Fruit fly (Drosophila melanogaster): ENCODE data around the gene Lk6.

Lk6 gene

DNA sequence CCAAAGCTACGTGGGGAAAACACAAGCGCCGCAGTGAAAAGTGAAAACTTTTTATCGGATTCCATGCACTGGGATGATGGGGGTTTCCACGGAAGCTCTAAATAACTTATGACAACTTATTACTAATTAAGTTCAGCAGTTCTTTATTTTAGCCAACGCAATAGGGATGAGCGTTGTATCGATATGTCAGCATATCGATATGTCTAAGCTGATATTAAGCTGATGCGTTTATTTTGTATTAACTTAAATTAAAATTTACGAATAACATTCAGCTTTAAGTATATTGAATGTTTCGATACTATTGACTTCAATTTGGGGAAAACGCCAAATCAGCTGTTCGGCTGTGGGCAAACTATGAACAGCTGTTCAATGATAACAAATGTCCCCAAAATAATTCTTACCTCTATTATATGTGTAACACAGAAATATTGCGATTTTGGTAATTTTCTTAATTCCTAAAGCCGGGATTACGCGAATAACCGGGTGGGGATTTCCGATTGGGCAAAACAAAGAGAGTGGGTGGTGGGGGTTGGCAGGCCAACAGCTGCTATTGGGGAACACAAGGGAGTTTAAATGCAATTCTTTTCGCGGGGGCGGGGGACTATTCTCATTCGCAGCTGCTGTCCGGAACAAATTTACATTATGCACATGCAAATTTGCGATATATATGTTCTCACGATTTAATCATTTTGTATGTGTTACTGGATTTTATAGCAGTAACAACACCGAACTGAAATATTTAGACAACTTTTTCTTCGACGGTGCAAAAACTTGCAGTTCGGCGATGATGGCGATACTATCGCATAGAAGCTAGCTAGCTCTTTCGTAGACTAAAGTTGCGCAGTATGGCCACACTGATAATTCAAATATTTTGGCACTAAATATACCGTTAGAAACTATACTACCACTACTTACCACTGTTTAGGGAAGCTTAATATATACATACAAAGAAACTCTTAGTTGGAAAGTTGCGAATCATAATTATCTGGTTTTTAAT is 14.7 kb downstream of the Lk6 start, which contains the start of gene CG6923:
Gene CG6923, minus strand, starts transcription at position 733 of the 997 bp plus-strand sequence.
- TF ChIP-seq EcR (GFP tag; optimal IDR thresholded peaks at IDR 0.05) (no peak), psq (optimal IDR thresholded peaks at IDR 0.05) (no peak), usp (GFP tag; optimal IDR thresholded peaks at IDR 0.05) (no peak), CG8478 (optimal IDR thresholded peaks at IDR 0.05) (no peak), pan (optimal IDR thresholded peaks at IDR 0.05) (no peak), Dll (optimal IDR thresholded peaks at IDR 0.05) (no peak)

DNA sequence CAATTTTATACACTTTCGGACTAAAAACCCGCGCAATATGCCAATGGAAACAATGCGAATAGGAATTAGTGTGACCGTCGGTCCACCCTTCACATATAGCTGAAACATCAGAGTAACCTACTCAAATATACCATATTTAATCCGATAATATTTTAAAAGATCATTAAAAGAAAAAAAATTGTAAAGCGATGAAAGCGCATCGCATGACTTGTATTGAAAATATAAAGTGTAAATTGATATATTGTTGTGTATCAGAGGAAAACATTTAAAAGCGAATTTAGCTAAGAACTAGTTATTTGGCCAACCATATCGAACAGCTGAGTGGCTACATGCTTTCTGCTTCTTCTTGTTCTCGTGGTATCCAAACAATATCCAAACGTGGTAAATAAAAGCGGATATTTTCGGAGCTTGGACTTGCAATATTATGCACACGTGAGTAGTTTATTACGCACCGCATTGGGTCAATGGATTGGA is 22.5 kb downstream of the Lk6 start, which contains the start of the genes Blm and CG14722:
Gene Blm, minus strand, starts transcription at position 54 of the 474 bp plus-strand sequence.
Gene CG14722, plus strand, starts transcription at position 161 of the 474 bp plus-strand sequence.
- TF ChIP-seq usp (GFP tag; optimal IDR thresholded peaks at IDR 0.05) = no peak
- TF ChIP-seq CG8478 (optimal IDR thresholded peaks at IDR 0.05) = no peak
- TF ChIP-seq psq (optimal IDR thresholded peaks at IDR 0.05) = no peak
- no peak for TF ChIP-seq Dll (optimal IDR thresholded peaks at IDR 0.05)
- no peak for TF ChIP-seq EcR (GFP tag; optimal IDR thresholded peaks at IDR 0.05)
- no peak for TF ChIP-seq pan (optimal IDR thresholded peaks at IDR 0.05)

DNA sequence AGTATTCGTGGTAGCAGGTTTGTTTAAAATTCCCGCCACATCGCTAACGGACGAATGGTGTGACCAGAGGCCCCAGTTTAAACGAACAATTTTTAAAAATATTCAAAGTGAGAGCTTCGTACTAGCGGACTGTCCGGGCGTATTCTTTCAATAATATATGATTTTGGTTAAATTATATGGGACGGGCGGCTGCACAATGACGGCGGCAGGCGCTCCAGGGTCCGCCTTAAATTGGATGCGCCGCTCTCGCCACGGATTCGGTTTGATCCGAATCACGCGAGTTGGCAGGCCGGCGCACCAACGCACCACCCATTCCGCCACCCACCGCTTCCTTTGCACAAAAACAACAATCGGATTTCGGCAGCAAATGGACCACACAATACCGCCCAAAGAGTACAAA is 28.9 kb downstream of the Lk6 start, which contains the start of gene CG14721:
Gene CG14721, plus strand, starts transcription at position 111 of the 400 bp plus-strand sequence.
- no peak for TF ChIP-seq pan (optimal IDR thresholded peaks at IDR 0.05)
- TF ChIP-seq psq (optimal IDR thresholded peaks at IDR 0.05) = no peak
- TF ChIP-seq CG8478 (optimal IDR thresholded peaks at IDR 0.05) = no peak
- TF ChIP-seq EcR (GFP tag; optimal IDR thresholded peaks at IDR 0.05) = no peak
- no peak for TF ChIP-seq usp (GFP tag; optimal IDR thresholded peaks at IDR 0.05)
- TF ChIP-seq Dll (optimal IDR thresholded peaks at IDR 0.05) = no peak

DNA sequence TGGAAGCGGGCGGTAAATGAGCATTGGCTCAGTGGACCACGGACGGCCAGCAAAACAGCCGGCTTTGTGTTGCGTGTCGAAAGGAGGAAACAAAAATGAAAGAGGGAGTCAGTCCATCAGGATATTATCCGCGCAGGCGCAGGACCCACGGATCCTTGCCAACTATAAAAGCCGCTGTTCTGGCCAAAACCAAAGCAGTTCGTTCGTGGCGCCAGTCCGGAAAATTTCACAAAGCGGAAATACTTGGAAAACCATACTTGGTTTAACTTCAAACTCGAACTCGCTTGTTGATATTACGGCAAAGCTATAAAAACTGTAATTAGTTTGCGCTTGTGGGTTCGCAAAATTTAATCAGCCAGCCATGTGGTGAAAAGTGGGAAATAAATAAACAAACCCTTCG is 42.7 kb downstream of the Lk6 start, which contains the start of gene CG12594:
Gene CG12594, plus strand, starts transcription at position 142 of the 400 bp plus-strand sequence.
- TF ChIP-seq usp (GFP tag; optimal IDR thresholded peaks at IDR 0.05) = no peak
- no peak for TF ChIP-seq psq (optimal IDR thresholded peaks at IDR 0.05)
- no peak for TF ChIP-seq CG8478 (optimal IDR thresholded peaks at IDR 0.05)

DNA sequence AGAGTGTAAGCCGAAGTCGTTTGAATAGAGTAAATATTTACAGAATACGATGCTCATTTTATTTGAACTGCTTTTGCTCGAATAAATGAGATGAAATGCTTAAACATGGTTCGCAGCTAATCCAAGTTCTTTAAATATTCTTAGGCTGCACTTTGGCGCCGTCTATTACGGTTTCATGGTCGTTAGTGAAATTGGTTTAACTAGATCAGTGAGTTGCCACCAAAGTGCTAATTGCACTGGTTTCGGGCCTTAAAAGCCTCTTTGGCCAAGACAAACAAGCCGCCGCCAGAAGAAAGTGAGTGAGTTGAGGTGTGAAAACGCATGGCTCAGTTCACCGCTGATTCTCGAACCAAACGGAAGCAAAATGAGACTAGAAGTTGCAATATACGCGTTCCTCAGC is 52.9 kb downstream of the Lk6 start, which contains the start of gene CG14720:
Gene CG14720, plus strand, starts transcription at position 301 of the 400 bp plus-strand sequence.
- TF ChIP-seq usp (GFP tag; optimal IDR thresholded peaks at IDR 0.05) (no peak), EcR (GFP tag; optimal IDR thresholded peaks at IDR 0.05) (no peak), Dll (optimal IDR thresholded peaks at IDR 0.05) (no peak), psq (optimal IDR thresholded peaks at IDR 0.05) (no peak), CG8478 (optimal IDR thresholded peaks at IDR 0.05) (no peak), pan (optimal IDR thresholded peaks at IDR 0.05) (no peak)

DNA sequence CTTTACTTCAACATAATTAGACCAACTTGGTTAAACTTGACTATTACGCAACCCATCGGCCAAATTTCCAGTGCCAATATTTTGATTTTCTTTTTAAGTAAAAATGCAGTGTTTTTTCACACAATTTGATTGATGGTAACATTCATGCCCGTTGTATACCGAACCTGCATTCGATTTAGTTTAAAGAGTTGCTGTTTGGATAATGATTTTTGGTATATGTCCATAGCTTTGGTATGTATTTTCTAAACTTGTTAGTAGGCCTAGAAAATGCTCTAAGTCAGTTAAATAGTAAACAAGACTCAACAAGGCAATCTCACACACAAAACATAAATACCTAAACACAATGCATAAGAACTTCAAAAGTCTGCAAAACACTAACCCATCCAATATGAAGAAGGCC is 60.5 kb downstream of the Lk6 start, which contains the start of gene I-t:
Gene I-t, plus strand, starts transcription at position 301 of the 400 bp plus-strand sequence.
- TF ChIP-seq psq (optimal IDR thresholded peaks at IDR 0.05) (no peak), usp (GFP tag; optimal IDR thresholded peaks at IDR 0.05) (no peak), CG8478 (optimal IDR thresholded peaks at IDR 0.05) (no peak), EcR (GFP tag; optimal IDR thresholded peaks at IDR 0.05) (no peak), pan (optimal IDR thresholded peaks at IDR 0.05) (no peak), Dll (optimal IDR thresholded peaks at IDR 0.05) (no peak)
